Worm (Caenorhabditis elegans) whole organism, L4/young adult: Measurements from ENCODE around the gene txt-12.

Source experiments
- W03F9.2 ChIP-seq: fragments of 150-350 bp; optimal IDR thresholded peaks from 2 replicates; lab custom pipeline; 2014; ENCODE audit warnings: missing biosample characterization, missing genetic modification characterization
- dao-5 ChIP-seq: sonication (generic microtip); optimal IDR thresholded peaks from 2 replicates; lab custom pipeline; 2016; ENCODE audit warnings: missing genotype, missing genetic modification characterization, moderate library complexity, missing compliant biosample characterization

- TF ChIP-seq W03F9.2 (no peak), dao-5 (tag; lab: Kevin White, UChicago) (no peak)
Observed at ce11 chrV:15132423-15132822, 39.7 kb downstream of the txt-12 start, which contains the start of gene str-171.
